Worm (Caenorhabditis elegans): Measurements from ENCODE around the gene Y32B12C.1.
"Not testable (repeated sequence)": the region's sequence is repeated elsewhere in the genome, so short reads cannot be mapped to it uniquely, and the experiment has no call there.

Y32B12C.1 gene

DNA sequence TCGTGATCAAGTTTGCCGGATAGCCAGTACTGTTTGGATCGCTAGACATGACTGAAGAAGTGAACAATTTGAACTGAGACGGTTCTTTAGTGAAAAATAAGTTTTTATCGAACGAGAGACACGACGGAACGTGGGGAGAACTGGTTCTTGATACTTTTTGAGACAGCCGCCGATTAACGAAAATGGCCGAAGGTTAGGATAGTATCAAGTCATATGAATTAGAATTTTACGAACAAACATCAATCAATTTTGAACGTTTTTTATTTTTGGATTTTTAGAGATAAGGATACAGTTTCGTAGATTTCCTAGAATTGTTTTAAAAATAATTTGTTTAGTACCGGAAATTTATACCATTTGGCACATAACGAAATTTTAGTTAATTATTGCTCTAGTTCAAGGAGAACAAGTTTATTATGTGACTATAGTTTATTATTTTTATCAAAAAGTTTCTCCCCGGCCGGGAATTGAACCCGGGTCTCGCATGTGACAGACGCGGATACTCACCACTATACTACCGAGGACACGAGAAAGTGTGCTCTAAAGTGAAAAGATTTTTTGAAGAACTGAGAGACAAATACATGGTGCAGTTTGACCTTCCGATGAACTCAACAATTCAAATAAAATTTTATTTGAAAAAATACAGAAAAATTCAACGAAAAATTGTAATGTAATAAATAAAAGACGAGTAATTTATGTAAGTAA is 42.1 kb downstream of the Y32B12C.1 start, which contains the start of gene W06G6.20:
W06G6.20 (minus strand) TSS at position 51 of the 702 bp plus-strand sequence.
- TF ChIP-seq tbx-8 (GFP tag; optimal IDR thresholded peaks at IDR 0.05) (no peak), ceh-43 (GFP tag; optimal IDR thresholded peaks at IDR 0.05) (no peak), elt-1 (tag; optimal IDR thresholded peaks at IDR 0.05; ENCODE audit: borderline replicate concordance, insufficient read depth) (no peak), elt-3 (tag; optimal IDR thresholded peaks at IDR 0.05) (no peak), ceh-83 (GFP tag; optimal IDR thresholded peaks at IDR 0.05) (no peak), cnd-1 (tag; optimal IDR thresholded peaks at IDR 0.05) (no peak), nhr-28 (tag; optimal IDR thresholded peaks at IDR 0.05) (no peak)

DNA sequence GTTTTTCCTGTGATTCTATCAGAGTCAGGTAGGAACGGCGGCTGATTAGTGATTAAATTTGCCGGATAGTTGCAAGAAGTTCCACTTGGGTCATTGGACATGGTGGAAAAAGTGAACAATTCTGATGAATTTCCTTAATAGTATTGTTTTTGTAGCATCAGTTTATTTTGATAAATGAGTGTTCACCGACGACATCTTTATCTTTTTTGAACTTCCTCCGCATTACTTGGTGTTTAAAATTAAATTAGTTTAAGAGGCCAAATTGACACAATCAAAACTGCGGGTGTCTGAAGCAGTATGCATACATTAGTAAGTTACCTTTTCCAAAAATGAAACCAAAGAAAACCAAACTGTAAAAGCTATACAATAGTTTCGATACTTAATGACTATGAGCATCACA is 42.8 kb downstream of the Y32B12C.1 start, which contains the start of gene W06G6.11:
W06G6.11 (minus strand) TSS at position 101 of the 400 bp plus-strand sequence.
- not testable (repeated sequence) for TF ChIP-seq flh-1 (GFP tag; optimal IDR thresholded peaks at IDR 0.05); tbx-8 (GFP tag; optimal IDR thresholded peaks at IDR 0.05); zip-8 (tag; optimal IDR thresholded peaks at IDR 0.05)

DNA sequence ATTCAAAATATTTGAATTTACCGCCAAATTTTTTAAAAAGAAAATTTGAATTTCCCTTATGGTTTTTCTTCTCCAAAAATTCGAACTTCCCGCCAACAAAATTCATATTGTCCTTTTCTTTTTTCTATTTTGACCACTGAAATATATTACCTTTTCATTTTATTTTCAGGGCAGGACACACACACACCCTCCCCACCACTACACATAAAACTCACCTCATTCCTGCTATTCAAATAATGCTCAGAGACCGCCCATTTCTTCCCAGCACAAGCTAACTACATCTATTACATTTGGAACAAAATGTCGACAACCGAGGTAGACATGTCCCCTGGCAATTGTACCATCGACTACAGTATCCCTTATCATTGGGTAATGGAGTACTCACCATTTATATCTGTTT is 47.8 kb downstream of the Y32B12C.1 start, which contains the start of gene W06G6.15:
W06G6.15 (plus strand) TSS at position 301 of the 400 bp plus-strand sequence.
- not testable (repeated sequence) for TF ChIP-seq M03D4.4 (tag; optimal IDR thresholded peaks at IDR 0.05); hlh-1 (tag; optimal IDR thresholded peaks at IDR 0.05); flh-1 (GFP tag; optimal IDR thresholded peaks at IDR 0.05)
